Worm (Caenorhabditis elegans): Measurements from ENCODE around the gene degl-2.

degl-2 gene

ce11 chrIV:9625829-9626228, 17.5 kb upstream of the degl-2 start (continued):
- TF ChIP-seq lin-15B (tag; optimal IDR thresholded peaks at IDR 0.05): no peak
- TF ChIP-seq hlh-30 (tag; optimal IDR thresholded peaks at IDR 0.05; ENCODE audit: insufficient read depth): peak; percentile 68
- no peak for TF ChIP-seq cey-2 (tag; optimal IDR thresholded peaks at IDR 0.05; ENCODE audit: borderline replicate concordance, insufficient read depth)
- TF ChIP-seq madf-9 (GFP tag; conservative IDR thresholded peaks at IDR 0.05): no peak
- no peak for TF ChIP-seq pha-4 (GFP tag; IDR thresholded peaks at IDR 0.05)
- TF ChIP-seq pha-4 (tag; optimal IDR thresholded peaks at IDR 0.05): no peak

ce11 chrIV:9627033-9627432, 16.3 kb upstream of the degl-2 start:
- TF ChIP-seq zfp-2 (tag; optimal IDR thresholded peaks at IDR 0.05): no peak
- peak; percentile 60 for TF ChIP-seq aha-1 (tag)
- TF ChIP-seq mdt-29 (GFP tag; IDR thresholded peaks at IDR 0.05): no peak

- TF ChIP-seq hlh-30 (tag; optimal IDR thresholded peaks at IDR 0.05; ENCODE audit: insufficient read depth) (peak; percentile 55), unc-62 (GFP tag; optimal IDR thresholded peaks at IDR 0.05 in 1 of 2) (peak in 1 of 2 experiments; percentile 33), unc-62 (tag; optimal IDR thresholded peaks at IDR 0.05) (no peak), ztf-11 (tag; optimal IDR thresholded peaks at IDR 0.05) (no peak)
These were observed 11.7 kb upstream of the degl-2 start for ce11 chrIV:9631579-9631978.

ce11 chrIV:9632094-9632493, 11.2 kb upstream of the degl-2 start:
- TF ChIP-seq ztf-11 (tag; optimal IDR thresholded peaks at IDR 0.05): no peak
- no peak for TF ChIP-seq zip-2 (tag; optimal IDR thresholded peaks at IDR 0.05)
- peak; percentile 8; the same call in 1 of the 2 replicates for TF ChIP-seq dmd-6 (GFP tag; IDR thresholded peaks at IDR 0.05)
- no peak for TF ChIP-seq F10B5.3 (tag; optimal IDR thresholded peaks at IDR 0.05)

- peak in 1 of 2 experiments; percentile 26 for TF ChIP-seq mdl-1 (tag; optimal IDR thresholded peaks at IDR 0.05)
- TF ChIP-seq unc-62 (GFP tag; optimal IDR thresholded peaks at IDR 0.05 in 1 of 2): peak in 1 of 2 experiments; percentile 9
- TF ChIP-seq unc-62 (tag; optimal IDR thresholded peaks at IDR 0.05): no peak
- TF ChIP-seq hlh-11 (tag; optimal IDR thresholded peaks at IDR 0.05): peak; percentile 32
- no peak for TF ChIP-seq lim-7 (GFP tag; IDR thresholded peaks at IDR 0.05)
- TF ChIP-seq aha-1 (tag): peak; percentile 44
- no peak for TF ChIP-seq T20F7.1 (GFP tag; optimal IDR thresholded peaks at IDR 0.05)
- TF ChIP-seq nhr-48 (tag; optimal IDR thresholded peaks at IDR 0.05): peak; percentile 10
- TF ChIP-seq ces-1 (GFP tag; optimal IDR thresholded peaks at IDR 0.05): no peak
- TF ChIP-seq hlh-30 (tag; optimal IDR thresholded peaks at IDR 0.05; ENCODE audit: insufficient read depth): peak; percentile 41
These were observed 10.3 kb upstream of the degl-2 start for ce11 chrIV:9632966-9633494.

- TF ChIP-seq dmd-9 (GFP tag; IDR thresholded peaks at IDR 0.05) (no peak), Y105C5A.15 (GFP tag; IDR thresholded peaks at IDR 0.05) (no peak), hlh-30 (tag; optimal IDR thresholded peaks at IDR 0.05; ENCODE audit: insufficient read depth) (peak; percentile 13), mxl-3 (GFP tag; optimal IDR thresholded peaks at IDR 0.05) (no peak), cey-2 (tag; optimal IDR thresholded peaks at IDR 0.05; ENCODE audit: borderline replicate concordance, insufficient read depth) (peak; percentile 37), tag-97 (GFP tag; IDR thresholded peaks at IDR 0.05) (no peak), dmd-6 (GFP tag; IDR thresholded peaks at IDR 0.05) (peak; percentile 38), F44E2.7 (GFP tag; IDR thresholded peaks at IDR 0.05) (no peak), hlh-11 (tag; optimal IDR thresholded peaks at IDR 0.05) (peak; percentile 39), ceh-82 (tag; optimal IDR thresholded peaks at IDR 0.05) (no peak), duxl-1 (tag; optimal IDR thresholded peaks at IDR 0.05; ENCODE audit: poor library complexity) (no peak), ceh-32 (tag; optimal IDR thresholded peaks at IDR 0.05; ENCODE audit: poor library complexity) (no peak), madf-5 (GFP tag; IDR thresholded peaks at IDR 0.05) (no peak), lir-3 (tag; optimal IDR thresholded peaks at IDR 0.05) (no peak), unc-130 (GFP tag; optimal IDR thresholded peaks at IDR 0.05) (no peak), gei-8 (GFP tag; optimal IDR thresholded peaks at IDR 0.05) (no peak), nhr-42 (GFP tag; IDR thresholded peaks at IDR 0.05) (no peak), nhr-10 (tag; optimal IDR thresholded peaks at IDR 0.05) (no peak), F26F4.8 (GFP tag; conservative IDR thresholded peaks at IDR 0.05) (no peak), mes-2 (tag; optimal IDR thresholded peaks at IDR 0.05; ENCODE audit: poor library complexity, severe bottlenecking) (no peak), ces-1 (GFP tag; optimal IDR thresholded peaks at IDR 0.05) (no peak), nhr-48 (tag; optimal IDR thresholded peaks at IDR 0.05) (peak; percentile 64), snpc-4 (tag; optimal IDR thresholded peaks at IDR 0.05) (no peak)
These were observed 9.4 kb upstream of the degl-2 start for ce11 chrIV:9633889-9634288.

Measured in whole organism, L4 larva.